Fruit fly (Drosophila melanogaster): ENCODE data around the gene CG4362.

The CG4362 gene

dm6 chr3R:20317402-20318165 lies 10.2 kb upstream of the CG4362 start (continued):
- TF ChIP-seq CG17359 (tag; optimal IDR thresholded peaks at IDR 0.05) (no peak), CG17328 (GFP tag; IDR thresholded peaks at IDR 0.05) (no peak), CG8388 (GFP tag; optimal IDR thresholded peaks at IDR 0.05) (no peak), Nf-YA (GFP tag; IDR thresholded peaks at IDR 0.05) (no peak), CG10565 (GFP tag; optimal IDR thresholded peaks at IDR 0.05) (no peak), CG13894 (tag; optimal IDR thresholded peaks at IDR 0.05) (peak; percentile 17), CG13287 (GFP tag; IDR thresholded peaks at IDR 0.05; ENCODE audit: partially characterized antibody) (0 out of 2 replicates have a peak, but pooled peaks have one; percentile 29), CG10274 (GFP tag; optimal IDR thresholded peaks at IDR 0.05) (no peak), Fer3 (tag; optimal IDR thresholded peaks at IDR 0.05) (no peak)

- TF ChIP-seq lov (optimal IDR thresholded peaks at IDR 0.05), result no peak
- no peak for TF ChIP-seq lov (GFP tag; IDR thresholded peaks at IDR 0.05)
- peak; percentile 46 for TF ChIP-seq CG34376 (GFP tag; optimal IDR thresholded peaks at IDR 0.05)
- no peak for TF ChIP-seq CG17359 (tag; optimal IDR thresholded peaks at IDR 0.05)
- TF ChIP-seq exex (tag; optimal IDR thresholded peaks at IDR 0.05), result peak; percentile 75
- TF ChIP-seq org-1 (GFP tag; optimal IDR thresholded peaks at IDR 0.05), result no peak
- TF ChIP-seq sug (tag; optimal IDR thresholded peaks at IDR 0.05), result peak; percentile 76
- TF ChIP-seq HmgZ (tag; optimal IDR thresholded peaks at IDR 0.05), result no peak
- no peak for TF ChIP-seq CG10979 (tag; optimal IDR thresholded peaks at IDR 0.05)
- no peak for TF ChIP-seq Dbx (GFP tag; IDR thresholded peaks at IDR 0.05)
- TF ChIP-seq ranshi (GFP tag; IDR thresholded peaks at IDR 0.05), result no peak
- TF ChIP-seq chn (GFP tag; optimal IDR thresholded peaks at IDR 0.05), result no peak
- no peak for TF ChIP-seq schlank (tag; optimal IDR thresholded peaks at IDR 0.05)
- no peak for TF ChIP-seq sob (GFP tag; IDR thresholded peaks at IDR 0.05)
- no peak for TF ChIP-seq dm (GFP tag; optimal IDR thresholded peaks at IDR 0.05)
- TF ChIP-seq mirr (GFP tag; optimal IDR thresholded peaks at IDR 0.05), result peak; percentile 66
- peak; percentile 53 for TF ChIP-seq grn (GFP tag; optimal IDR thresholded peaks at IDR 0.05)
- TF ChIP-seq H15 (GFP tag; IDR thresholded peaks at IDR 0.05), result no peak
- TF ChIP-seq psq (GFP tag; optimal IDR thresholded peaks at IDR 0.05), result no peak
- no peak for TF ChIP-seq CG12236 (GFP tag; optimal IDR thresholded peaks at IDR 0.05)
- no peak for TF ChIP-seq Tbp (GFP tag; optimal IDR thresholded peaks at IDR 0.05)
- TF ChIP-seq repo (GFP tag; optimal IDR thresholded peaks at IDR 0.05), result no peak
- TF ChIP-seq cato (GFP tag; optimal IDR thresholded peaks at IDR 0.05; ENCODE audit: borderline replicate concordance), result no peak
- TF ChIP-seq gem (tag; optimal IDR thresholded peaks at IDR 0.05), result peak; percentile 54
- peak in 1 of 2 experiments; percentile 66 for TF ChIP-seq Pdp1 (GFP tag; optimal IDR thresholded peaks at IDR 0.05)
- TF ChIP-seq CG30403 (GFP tag; optimal IDR thresholded peaks at IDR 0.05), result no peak
Observed at dm6 chr3R:20316599-20316998, 9.3 kb upstream of the CG4362 start.

- TF ChIP-seq CG8089 (GFP tag; optimal IDR thresholded peaks at IDR 0.05) (no peak), gce (GFP tag; IDR thresholded peaks at IDR 0.05) (no peak), CG11247 (GFP tag; IDR thresholded peaks at IDR 0.05) (no peak), CG2875 (GFP tag; optimal IDR thresholded peaks at IDR 0.05) (no peak), Nf-YA (GFP tag; IDR thresholded peaks at IDR 0.05) (no peak), Hsf (GFP tag; optimal IDR thresholded peaks at IDR 0.05) (peak; percentile 27), CG5953 (GFP tag; IDR thresholded peaks at IDR 0.05) (no peak), onecut (GFP tag; IDR thresholded peaks at IDR 0.05) (no peak), CG31224 (GFP tag; IDR thresholded peaks at IDR 0.05) (peak; percentile 26; the same call in 1 of the 2 replicates), Fer3 (tag; optimal IDR thresholded peaks at IDR 0.05) (peak; percentile 50), CG7839 (tag; optimal IDR thresholded peaks at IDR 0.05) (peak; percentile 48), bowl (GFP tag; IDR thresholded peaks at IDR 0.05) (no peak), Doc2 (GFP tag; IDR thresholded peaks at IDR 0.05) (no peak), scrt (GFP tag; optimal IDR thresholded peaks at IDR 0.05) (peak; percentile 34), tx (GFP tag; optimal IDR thresholded peaks at IDR 0.05) (no peak), croc (GFP tag; conservative IDR thresholded peaks at IDR 0.05) (no peak), CG12104 (GFP tag; optimal IDR thresholded peaks at IDR 0.05) (no peak), Hr3 (GFP tag; optimal IDR thresholded peaks at IDR 0.05) (no peak)
Observed at dm6 chr3R:20312838-20313237, 5.5 kb upstream of the CG4362 start.
